Worm (Caenorhabditis elegans) whole organism, L4 larva: ENCODE data around the gene immp-2.
A peak's percentile ranks its signal among the peaks of the same experiment; 100 is the strongest.

Experiments used
- R02D3.7 ChIP-seq: fragments of 150-350 bp; sonication (generic microtip); optimal IDR thresholded peaks from 3 replicates; lab custom pipeline; 2014; ENCODE audit warnings: missing biosample characterization, missing genetic modification characterization
- T20F7.1 ChIP-seq: fragments of 200-800 bp; sonication (Bioruptor generic); optimal IDR thresholded peaks from 2 replicates; lab custom pipeline; 2018; ENCODE audit warnings: mild to moderate bottlenecking, missing genetic modification characterization, missing compliant biosample characterization
- T26A8.4 ChIP-seq: fragments of 200-800 bp; sonication (Bioruptor generic); IDR thresholded peaks from 2 replicates; pipeline ENCODE4 v1.3.6; 2022; ENCODE audit warnings: missing genetic modification characterization, missing compliant biosample characterization
- Y48G9A.11 ChIP-seq: fragments of 200-800 bp; sonication (Bioruptor generic); IDR thresholded peaks from 2 replicates; pipeline ENCODE4 v1.3.6; 2022; ENCODE audit warnings: missing genetic modification reagents, missing genetic modification characterization, missing compliant biosample characterization
- ZK546.5 ChIP-seq, 2 experiments: sonication (generic microtip); optimal IDR thresholded peaks; 2 replicates each; lab custom pipeline; 2017; ENCODE audit warnings: missing biosample characterization in 2 of 2, missing genetic modification characterization in 2 of 2
- aha-1 ChIP-seq: fragments of 150-350 bp; peaks from one replicate; lab custom pipeline; 2014; ENCODE audit warnings: missing biosample characterization, missing genetic modification characterization
- ama-1 ChIP-seq: fragments of 150-350 bp; optimal IDR thresholded peaks from 2 replicates; lab custom pipeline; 2014; ENCODE audit warnings: inconsistent platforms, mixed read lengths
- attf-4 ChIP-seq: sonication (generic microtip); optimal IDR thresholded peaks from 3 replicates; lab custom pipeline; 2017; ENCODE audit warnings: missing biosample characterization, missing genetic modification characterization
- ceh-28 ChIP-seq: fragments of 150-350 bp; optimal IDR thresholded peaks from 2 replicates; lab custom pipeline; 2014; ENCODE audit warnings: missing biosample characterization, missing genetic modification reagents, missing genetic modification characterization
- ceh-32 ChIP-seq: sonication (generic microtip); optimal IDR thresholded peaks from 2 replicates; lab custom pipeline; 2016; ENCODE audit warnings: mild to moderate bottlenecking, missing genetic modification characterization, missing compliant biosample characterization; ENCODE audit not compliant: poor library complexity
- cey-2 ChIP-seq: sonication (generic microtip); optimal IDR thresholded peaks from 3 replicates; lab custom pipeline; 2017; ENCODE audit warnings: missing genetic modification characterization, mild to moderate bottlenecking, missing compliant biosample characterization, antibody characterized with exemption, borderline replicate concordance; ENCODE audit not compliant: insufficient read depth
- daf-12 ChIP-seq: fragments of 150-350 bp; optimal IDR thresholded peaks from 2 replicates; lab custom pipeline; 2014; ENCODE audit warnings: missing biosample characterization, missing genetic modification reagents, missing genetic modification characterization
- daf-16 ChIP-seq, 3 experiments: sonication (generic microtip); optimal IDR thresholded peaks; 2 replicates each; lab custom pipeline; 2016 to 2017; ENCODE audit warnings: missing genetic modification characterization in 3 of 3, missing genetic modification reagents in 3 of 3, mild to moderate bottlenecking in 2 of 3, missing compliant biosample characterization in 2 of 3, missing biosample characterization in 1 of 3, moderate library complexity in 1 of 3
- dpl-1 ChIP-seq: fragments of 150-350 bp; optimal IDR thresholded peaks from 2 replicates; lab custom pipeline; 2014; ENCODE audit warnings: missing biosample characterization, missing genetic modification reagents, missing genetic modification characterization
- duxl-1 ChIP-seq: sonication (generic microtip); optimal IDR thresholded peaks from 2 replicates; lab custom pipeline; 2016; ENCODE audit warnings: mild to moderate bottlenecking, missing genetic modification characterization, moderate library complexity, missing compliant biosample characterization; ENCODE audit not compliant: poor library complexity
- dve-1 ChIP-seq: sonication (generic microtip); optimal IDR thresholded peaks from 2 replicates; lab custom pipeline; 2017; ENCODE audit warnings: antibody characterized with exemption, mild to moderate bottlenecking, missing genetic modification characterization, missing compliant biosample characterization; ENCODE audit not compliant: insufficient read depth
- hmg-1.1 ChIP-seq: fragments of 200-800 bp; sonication (Bioruptor generic); IDR thresholded peaks from 2 replicates; pipeline ENCODE4 v1.3.6; 2022; ENCODE audit warnings: missing genetic modification reagents, missing genetic modification characterization, missing compliant biosample characterization
- lin-38 ChIP-seq: fragments of 200-800 bp; sonication (Bioruptor generic); IDR thresholded peaks from 2 replicates; pipeline ENCODE4 v1.3.6; 2022; ENCODE audit warnings: missing genetic modification reagents, missing genetic modification characterization, missing compliant biosample characterization
- lin-39 ChIP-seq: fragments of 150-350 bp; optimal IDR thresholded peaks from 2 replicates; lab custom pipeline; 2014; ENCODE audit warnings: missing biosample characterization, missing genetic modification reagents, missing genetic modification characterization
- lsy-2 ChIP-seq, 2 experiments: fragments of 150-350 bp in 1 of 2; sonication (generic microtip) in 1 of 2; optimal IDR thresholded peaks; 2 replicates each; lab custom pipeline; 2014 to 2017; ENCODE audit warnings: missing biosample characterization in 2 of 2, missing genetic modification characterization in 2 of 2
- mdt-29 ChIP-seq: fragments of 200-800 bp; sonication (Bioruptor generic); IDR thresholded peaks from 2 replicates; pipeline ENCODE4 v1.3.6; 2022; ENCODE audit warnings: missing genetic modification reagents, missing genetic modification characterization, missing compliant biosample characterization
- mep-1 ChIP-seq: fragments of 150-350 bp; sonication (generic microtip); optimal IDR thresholded peaks from 3 replicates; lab custom pipeline; 2014; ENCODE audit warnings: missing biosample characterization, missing genetic modification characterization
- mes-2 ChIP-seq: sonication (generic microtip); optimal IDR thresholded peaks from 2 replicates; lab custom pipeline; 2016; ENCODE audit warnings: missing genotype, mild to moderate bottlenecking, missing genetic modification characterization, missing compliant biosample characterization; ENCODE audit not compliant: poor library complexity, severe bottlenecking
- mxl-2 ChIP-seq: fragments of 200-800 bp; sonication (Bioruptor generic); conservative IDR thresholded peaks from 2 replicates; pipeline ENCODE4 v1.3.6; 2022; ENCODE audit warnings: missing genetic modification reagents, missing genetic modification characterization, missing compliant biosample characterization
- nhr-11 ChIP-seq: fragments of 150-350 bp; optimal IDR thresholded peaks from 2 replicates; lab custom pipeline; 2014; ENCODE audit warnings: missing biosample characterization, missing genetic modification characterization
- pqm-1 ChIP-seq: sonication (generic microtip); optimal IDR thresholded peaks from 2 replicates; lab custom pipeline; 2017; ENCODE audit warnings: missing biosample characterization, missing genetic modification characterization
- set-16 ChIP-seq: fragments of 200-800 bp; sonication (Bioruptor generic); IDR thresholded peaks from 2 replicates; pipeline ENCODE4 v1.3.6; 2022; ENCODE audit warnings: missing genetic modification reagents, missing genetic modification characterization, missing compliant biosample characterization
- tra-1 ChIP-seq: fragments of 200-800 bp; sonication (Bioruptor generic); IDR thresholded peaks from 2 replicates; pipeline ENCODE4 v1.3.6; 2022; ENCODE audit warnings: missing genetic modification reagents, missing genetic modification characterization, missing compliant biosample characterization
- unc-39 ChIP-seq: sonication (generic microtip); optimal IDR thresholded peaks from 2 replicates; lab custom pipeline; 2017; ENCODE audit warnings: missing biosample characterization, missing genetic modification characterization
- unc-62 ChIP-seq, 3 experiments: fragments of 150-350 bp in 1 of 3; sonication (generic microtip); optimal IDR thresholded peaks in 2 of 3; peaks in 1 of 3; 1 replicate in 1 of 3; 2 replicates in 2 of 3; lab custom pipeline; 2014 to 2017; ENCODE audit warnings: missing biosample characterization in 3 of 3, missing genetic modification characterization in 3 of 3, missing genetic modification reagents in 3 of 3, missing genotype in 1 of 3
- vab-7 ChIP-seq: fragments of 200-800 bp; sonication (Bioruptor generic); IDR thresholded peaks from 2 replicates; pipeline ENCODE4 v1.3.6; 2022; ENCODE audit warnings: missing genetic modification reagents, missing genetic modification characterization, missing compliant biosample characterization
- ztf-11 ChIP-seq: fragments of 150-350 bp; optimal IDR thresholded peaks from 2 replicates; lab custom pipeline; 2014; ENCODE audit warnings: missing biosample characterization, missing genetic modification characterization

The immp-2 gene

DNA sequence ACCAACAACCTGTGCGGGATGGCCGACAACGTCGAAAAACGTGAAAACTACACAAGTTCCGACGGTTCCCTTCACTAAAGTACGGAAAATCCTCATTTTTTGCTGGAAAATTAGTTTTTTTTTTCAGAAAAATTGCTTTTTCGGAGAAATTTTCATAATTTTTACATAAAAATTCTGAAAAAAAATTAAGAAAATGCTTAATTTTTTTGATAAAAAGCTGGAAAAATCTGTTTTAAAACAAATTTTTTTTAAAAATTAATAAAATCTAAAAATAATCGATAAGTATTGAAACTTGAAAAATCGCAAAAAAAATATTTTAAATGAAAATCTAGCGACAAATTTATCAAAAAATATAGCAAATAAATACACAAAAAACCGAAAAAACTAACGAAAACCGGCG is at the start of gene immp-2:
TSS of gene immp-2 (minus strand) at position 101 of the 400 bp plus-strand sequence.
- TF ChIP-seq T26A8.4 (no peak), cey-2 (tag; lab: Kevin White, UChicago) (no peak), nhr-11 (tag; lab: Kevin White, UChicago) (no peak), pqm-1 (tag; lab: Kevin White, UChicago) (no peak), ztf-11 (tag; lab: Kevin White, UChicago) (no peak), ama-1 (lab: Kevin White, UChicago) (no peak), duxl-1 (tag; lab: Kevin White, UChicago) (no peak), T20F7.1 (no peak), hmg-1.1 (GFP tag; lab: Robert Waterston, UW) (no peak), mdt-29 (no peak), ceh-32 (no peak), daf-16 (GFP tag; optimal IDR thresholded peaks at IDR 0.05; lab: Kevin White, UChicago) (no peak), daf-16 (tag; optimal IDR thresholded peaks at IDR 0.05; lab: Kevin White, UChicago) (no peak), ZK546.5 (tag; optimal IDR thresholded peaks at IDR 0.05; lab: Kevin White, UChicago) (no peak), vab-7 (GFP tag; lab: Robert Waterston, UW) (no peak), attf-4 (tag; lab: Kevin White, UChicago) (no peak), dve-1 (tag; lab: Kevin White, UChicago) (no peak), lin-39 (no peak)

DNA sequence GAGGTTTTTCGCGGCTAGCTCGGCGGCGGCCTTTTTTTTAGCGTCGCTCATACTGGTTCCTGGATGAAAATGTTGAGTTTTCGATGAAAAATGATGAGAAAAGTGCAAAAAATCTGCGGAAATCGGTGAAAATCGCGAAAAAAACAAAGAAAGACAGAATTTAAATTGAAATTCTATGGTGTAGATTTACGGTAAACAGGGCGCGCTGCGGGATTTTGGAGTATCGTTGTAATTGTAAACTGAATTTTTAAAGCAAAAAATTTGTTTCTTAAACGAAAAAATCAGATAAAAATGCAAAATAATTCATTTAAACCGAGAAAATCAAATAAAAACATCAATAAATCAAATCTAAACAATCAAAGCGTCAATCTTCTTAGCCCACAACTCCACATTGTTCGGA is 49.1 kb upstream of the immp-2 start, which contains the start of gene dcap-1:
TSS of gene dcap-1 (minus strand) at position 59 of the 400 bp plus-strand sequence.
- TF ChIP-seq T20F7.1 = peak; percentile 96
- TF ChIP-seq daf-12 (tag; lab: Kevin White, UChicago) = no peak
- TF ChIP-seq ceh-28 = no peak
- TF ChIP-seq mxl-2 (GFP tag; lab: Robert Waterston, UW) = no peak
- peak; percentile 23 for TF ChIP-seq aha-1
- TF ChIP-seq lsy-2 (tag; optimal IDR thresholded peaks at IDR 0.05; lab: Kevin White, UChicago) = peak in 1 of 2 experiments; percentile 50
- TF ChIP-seq daf-16 (GFP tag; optimal IDR thresholded peaks at IDR 0.05; lab: Kevin White, UChicago) = no peak
- TF ChIP-seq daf-16 (tag; optimal IDR thresholded peaks at IDR 0.05; lab: Kevin White, UChicago) = peak; percentile 23
- peak; percentile 42 for TF ChIP-seq mes-2 (tag; lab: Kevin White, UChicago)
- no peak for TF ChIP-seq unc-39 (tag; lab: Kevin White, UChicago)
- TF ChIP-seq lin-38 (GFP tag; lab: Robert Waterston, UW) = peak; percentile 27; the same call in 1 of the 2 replicates
- TF ChIP-seq R02D3.7 (tag; lab: Kevin White, UChicago) = peak; percentile 77
- peak; percentile 99 for TF ChIP-seq Y48G9A.11 (GFP tag; lab: Robert Waterston, UW)
- TF ChIP-seq dpl-1 = peak; percentile 30
- peak; percentile 18 for TF ChIP-seq mep-1 (tag; lab: Kevin White, UChicago)
- TF ChIP-seq, all 104 proteins: peak for 10

ce11 chrIV:1053989-1054388 is 48.3 kb upstream of the immp-2 start:
- TF ChIP-seq unc-62 (GFP tag; optimal IDR thresholded peaks at IDR 0.05 in 1 of 2; lab: Kevin White, UChicago) (no peak), unc-62 (tag; optimal IDR thresholded peaks at IDR 0.05; lab: Kevin White, UChicago) (no peak), tra-1 (GFP tag; lab: Robert Waterston, UW) (no peak), set-16 (GFP tag; lab: Robert Waterston, UW) (peak; percentile 93)

DNA sequence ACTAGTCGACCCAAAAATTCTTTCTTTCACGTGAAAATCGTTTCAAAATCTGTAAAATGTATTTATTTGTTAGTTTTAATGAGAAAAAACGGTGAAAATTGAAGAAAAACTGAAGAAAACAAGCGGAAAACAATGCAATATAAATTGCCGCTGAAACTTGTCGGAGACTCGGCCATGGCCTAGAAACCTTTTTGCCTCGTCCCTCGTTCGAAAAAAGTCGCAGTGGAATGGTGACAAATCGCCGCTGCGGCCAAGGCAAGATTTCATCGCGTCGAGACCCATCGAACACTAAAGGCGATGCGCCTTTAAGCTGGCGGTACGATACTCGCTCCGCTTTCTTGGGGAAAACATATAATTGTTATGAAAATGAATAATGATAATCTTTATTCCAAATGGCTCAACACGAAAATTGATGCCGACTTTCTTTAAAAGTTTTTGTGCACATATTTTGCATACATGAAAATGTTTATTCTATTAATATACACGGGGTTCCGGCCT is 46.0 kb upstream of the immp-2 start, which contains the start of gene Y55F3AM.21:
TSS of gene Y55F3AM.21 (minus strand) at position 51 of the 498 bp plus-strand sequence.
- peak; percentile 72; the same call in 1 of the 2 replicates for TF ChIP-seq Y48G9A.11 (GFP tag; lab: Robert Waterston, UW)
